Worm (Caenorhabditis elegans) whole organism, midembryonic: ENCODE results near the gene mltn-10.

Source experiments
- T22C8.4 ChIP-seq: fragments of 200-800 bp; sonication (Bioruptor generic); IDR thresholded peaks from 2 replicates; pipeline ENCODE4 v1.3.6; 2022; ENCODE audit warnings: missing genetic modification characterization, missing compliant biosample characterization
- cog-1 ChIP-seq: sonication (generic microtip); optimal IDR thresholded peaks from 2 replicates; lab custom pipeline; 2016; ENCODE audit warnings: missing genetic modification characterization, missing compliant biosample characterization
- flt-1 ChIP-seq: fragments of 200-800 bp; sonication (Bioruptor generic); IDR thresholded peaks from 2 replicates; pipeline ENCODE4 v1.3.6; 2022; ENCODE audit warnings: missing genetic modification characterization, missing compliant biosample characterization
- klf-2 ChIP-seq: fragments of 200-800 bp; sonication (Bioruptor generic); conservative IDR thresholded peaks from 2 replicates; pipeline ENCODE4 v1.3.6; 2022; ENCODE audit warnings: missing genetic modification reagents, missing genetic modification characterization, missing compliant biosample characterization
- med-1 ChIP-seq: sonication (generic microtip); optimal IDR thresholded peaks from 2 replicates; lab custom pipeline; 2017; ENCODE audit warnings: missing genetic modification characterization, mild to moderate bottlenecking, missing compliant biosample characterization, antibody characterized with exemption, missing genetic modification reagents; ENCODE audit not compliant: insufficient read depth
- ref-1 ChIP-seq: fragments of 200-800 bp; sonication (Bioruptor generic); conservative IDR thresholded peaks from 2 replicates; pipeline ENCODE4 v1.3.6; 2022; ENCODE audit warnings: missing genetic modification reagents, missing genetic modification characterization, missing compliant biosample characterization
- tab-1 ChIP-seq: fragments of 200-800 bp; sonication (Bioruptor generic); IDR thresholded peaks from 2 replicates; pipeline ENCODE4 v1.3.6; 2022; ENCODE audit warnings: missing genetic modification characterization, missing compliant biosample characterization
- ztf-23 ChIP-seq: fragments of 200-800 bp; sonication (Bioruptor generic); IDR thresholded peaks from 2 replicates; pipeline ENCODE4 v1.3.6; 2022; ENCODE audit warnings: missing genetic modification reagents, missing genetic modification characterization, missing compliant biosample characterization
- ztf-29 ChIP-seq: fragments of 200-800 bp; sonication (Bioruptor generic); IDR thresholded peaks from 2 replicates; pipeline ENCODE4 v1.3.6; 2022; ENCODE audit warnings: missing genetic modification reagents, missing genetic modification characterization, missing compliant biosample characterization

ce11 chrII:14582206-14582605, 40.7 kb upstream of the mltn-10 start, which contains the start of gene C01G12.3:
- no peak for TF ChIP-seq ztf-23 (GFP tag; lab: Robert Waterston, UW)
- TF ChIP-seq tab-1, result no peak
- TF ChIP-seq ref-1 (GFP tag; lab: Robert Waterston, UW), result no peak
- TF ChIP-seq cog-1 (tag; lab: Kevin White, UChicago), result no peak
- TF ChIP-seq klf-2 (GFP tag; lab: Robert Waterston, UW), result no peak
- no peak for TF ChIP-seq med-1 (GFP tag; lab: Kevin White, UChicago)
- TF ChIP-seq ztf-29, result no peak
- no peak for TF ChIP-seq flt-1 (GFP tag; lab: Robert Waterston, UW)
- TF ChIP-seq T22C8.4 (GFP tag; lab: Robert Waterston, UW), result no peak
